Worm (Caenorhabditis elegans): ENCODE data around the gene R166.2.
A peak's percentile ranks its signal among the peaks of the same experiment; 100 is the strongest.

- TF ChIP-seq nhr-28 (tag; optimal IDR thresholded peaks at IDR 0.05) (no peak), elt-3 (tag; optimal IDR thresholded peaks at IDR 0.05) (no peak), nhr-12 (tag; optimal IDR thresholded peaks at IDR 0.05) (no peak), unc-62 (GFP tag; optimal IDR thresholded peaks at IDR 0.05) (peak; percentile 13), lin-13 (tag; optimal IDR thresholded peaks at IDR 0.05) (no peak), lin-32 (GFP tag; optimal IDR thresholded peaks at IDR 0.05) (no peak), mep-1 (tag; optimal IDR thresholded peaks at IDR 0.05) (no peak), sptf-1 (tag; optimal IDR thresholded peaks at IDR 0.05) (no peak), snpc-4 (tag; optimal IDR thresholded peaks at IDR 0.05) (no peak), ztf-11 (tag; optimal IDR thresholded peaks at IDR 0.05) (no peak), nhr-237 (tag; optimal IDR thresholded peaks at IDR 0.05) (no peak)
Measured at ce11 chrII:10558345-10558744, 20.9 kb upstream of the R166.2 start.
